Worm (Caenorhabditis elegans) whole organism, midembryonic: ENCODE measurements around the gene T27E4.1.

Experiments
- flt-1 ChIP-seq: fragments of 200-800 bp; sonication (Bioruptor generic); IDR thresholded peaks from 2 replicates; pipeline ENCODE4 v1.3.6; 2022; ENCODE audit warnings: missing genetic modification characterization, missing compliant biosample characterization
- ref-1 ChIP-seq: fragments of 200-800 bp; sonication (Bioruptor generic); conservative IDR thresholded peaks from 2 replicates; pipeline ENCODE4 v1.3.6; 2022; ENCODE audit warnings: missing genetic modification reagents, missing genetic modification characterization, missing compliant biosample characterization

DNA sequence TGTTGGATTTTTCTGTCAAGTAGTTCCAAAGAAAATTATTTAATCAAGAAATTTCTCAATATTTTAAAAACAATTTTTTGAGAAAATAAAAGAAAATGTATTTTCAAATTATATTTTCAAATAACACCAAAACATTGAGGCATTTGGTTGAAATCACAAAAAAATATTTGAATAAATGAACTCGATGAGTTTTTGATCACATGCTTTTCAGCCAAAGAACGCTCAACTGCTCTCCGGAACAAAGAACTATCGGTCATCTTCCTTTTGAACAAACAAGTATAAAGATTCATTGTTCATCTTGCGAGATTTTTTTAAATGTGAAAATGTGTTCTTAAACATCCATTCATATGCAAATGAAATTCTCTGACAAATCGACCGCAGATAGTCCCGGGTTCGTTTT lies 2.8 kb downstream of the T27E4.1 start:
- TF ChIP-seq flt-1 (GFP tag; lab: Robert Waterston, UW): no peak
- TF ChIP-seq ref-1 (GFP tag; lab: Robert Waterston, UW): no peak
